Worm (Caenorhabditis elegans): ENCODE results near the gene perm-4.

DNA sequence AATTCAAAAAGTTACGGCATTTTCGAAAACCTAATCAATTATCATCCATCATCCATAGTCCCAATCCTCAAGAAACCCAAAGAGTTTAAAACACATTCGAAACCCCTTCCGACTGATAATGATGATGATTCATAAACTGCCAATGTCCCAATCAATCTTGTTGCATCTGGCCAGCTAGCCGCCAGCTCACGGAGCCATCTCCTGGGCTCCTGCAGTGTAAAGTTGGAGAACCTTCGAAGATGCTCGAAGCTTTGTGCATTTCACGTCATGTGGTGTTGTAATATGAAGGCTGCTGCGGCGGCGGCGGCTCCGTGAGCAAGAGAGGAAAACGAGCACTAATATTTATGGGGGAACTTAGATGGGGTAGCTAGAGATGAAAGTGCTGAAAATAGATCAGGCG, 16.9 kb downstream of the perm-4 start:
- TF ChIP-seq elt-1 (tag; optimal IDR thresholded peaks at IDR 0.05) (no peak), nhr-237 (tag; optimal IDR thresholded peaks at IDR 0.05) (no peak), eor-1 (tag; optimal IDR thresholded peaks at IDR 0.05) (no peak), snpc-4 (tag; optimal IDR thresholded peaks at IDR 0.05) (no peak), fos-1 (tag; optimal IDR thresholded peaks at IDR 0.05) (no peak), nhr-11 (tag; optimal IDR thresholded peaks at IDR 0.05) (no peak), ztf-11 (tag; optimal IDR thresholded peaks at IDR 0.05) (no peak), lin-39 (tag; optimal IDR thresholded peaks at IDR 0.05) (peak; percentile 78), mdl-1 (tag; optimal IDR thresholded peaks at IDR 0.05) (no peak), elt-3 (tag; optimal IDR thresholded peaks at IDR 0.05) (no peak)
